Fruit fly (Drosophila melanogaster): ENCODE results near the gene Klp68D.

Gene Klp68D

DNA sequence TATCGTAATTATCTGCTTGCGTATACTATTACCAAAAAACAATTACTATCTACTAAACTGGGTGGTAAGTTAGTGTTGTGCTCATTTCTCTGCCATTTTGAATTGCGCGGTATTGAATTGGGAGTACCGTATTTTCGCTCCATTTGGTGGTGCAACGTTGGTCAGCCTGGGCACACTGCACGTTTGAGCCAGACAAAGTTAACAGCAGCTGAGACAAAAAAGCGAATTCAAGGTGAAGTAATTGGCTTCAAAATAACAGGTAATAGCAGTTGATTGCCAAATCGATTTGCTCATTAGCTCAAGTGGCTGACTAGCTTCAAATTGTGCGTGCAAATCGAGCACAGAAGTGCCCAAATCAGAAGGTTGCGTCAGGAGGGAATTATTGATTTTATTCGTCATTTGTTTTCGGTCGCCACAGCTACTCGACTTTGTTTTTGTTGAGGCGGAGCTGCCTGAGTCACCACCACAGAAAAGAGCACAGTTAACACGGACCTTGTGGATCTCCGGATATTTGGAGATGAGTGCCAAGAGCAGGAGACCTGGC is at the start of gene Klp68D:
TSS of gene Klp68D (plus strand) at position 175 of the 544 bp plus-strand sequence.
- TF ChIP-seq CG13204 (GFP tag; optimal IDR thresholded peaks at IDR 0.05): no peak
- no peak for TF ChIP-seq D1 (tag; optimal IDR thresholded peaks at IDR 0.05)
- TF ChIP-seq CG8159 (tag; optimal IDR thresholded peaks at IDR 0.05): no peak
- TF ChIP-seq CG15710 (tag; optimal IDR thresholded peaks at IDR 0.05): no peak
- no peak for TF ChIP-seq CG10348 (GFP tag; IDR thresholded peaks at IDR 0.05)
- TF ChIP-seq CG12605 (GFP tag; IDR thresholded peaks at IDR 0.05): no peak
- no peak for TF ChIP-seq CG4496 (GFP tag; IDR thresholded peaks at IDR 0.05)
- TF ChIP-seq EcR (GFP tag; optimal IDR thresholded peaks at IDR 0.05): no peak
- no peak for TF ChIP-seq fd96Ca (GFP tag; IDR thresholded peaks at IDR 0.05)
- TF ChIP-seq Pif1A (GFP tag; optimal IDR thresholded peaks at IDR 0.05): no peak
- no peak for TF ChIP-seq Ets98B (GFP tag; IDR thresholded peaks at IDR 0.05)

- TF ChIP-seq CG12605 (GFP tag; IDR thresholded peaks at IDR 0.05): no peak
- TF ChIP-seq CG14655 (GFP tag; optimal IDR thresholded peaks at IDR 0.05): no peak
- TF ChIP-seq CG8159 (tag; optimal IDR thresholded peaks at IDR 0.05): no peak
- TF ChIP-seq CG9948 (tag; optimal IDR thresholded peaks at IDR 0.05): no peak
- TF ChIP-seq CG15710 (tag; optimal IDR thresholded peaks at IDR 0.05): no peak
- no peak for TF ChIP-seq gl (tag; optimal IDR thresholded peaks at IDR 0.05)
- TF ChIP-seq EcR (GFP tag; optimal IDR thresholded peaks at IDR 0.05): no peak
- TF ChIP-seq Pif1A (GFP tag; optimal IDR thresholded peaks at IDR 0.05): no peak
- TF ChIP-seq rn (GFP tag; IDR thresholded peaks at IDR 0.05): no peak
- no peak for TF ChIP-seq D1 (tag; optimal IDR thresholded peaks at IDR 0.05)
- TF ChIP-seq fd96Ca (GFP tag; IDR thresholded peaks at IDR 0.05): no peak
- no peak for TF ChIP-seq Ets98B (GFP tag; IDR thresholded peaks at IDR 0.05)
- no peak for TF ChIP-seq CG8301 (tag; optimal IDR thresholded peaks at IDR 0.05)
- no peak for TF ChIP-seq CG34367 (tag; optimal IDR thresholded peaks at IDR 0.05)
- TF ChIP-seq Pif1B (GFP tag; optimal IDR thresholded peaks at IDR 0.05): no peak
- no peak for TF ChIP-seq CG4496 (GFP tag; IDR thresholded peaks at IDR 0.05)
- no peak for TF ChIP-seq CG17806 (tag; optimal IDR thresholded peaks at IDR 0.05)
- no peak for TF ChIP-seq Snoo (tag; optimal IDR thresholded peaks at IDR 0.05)
Measured at dm6 chr3L:11751005-11751404, 44.4 kb upstream of the Klp68D start, which contains the start of gene Gr68a. Gene Gr68a (plus strand): TSS chr3L:11751305.

DNA sequence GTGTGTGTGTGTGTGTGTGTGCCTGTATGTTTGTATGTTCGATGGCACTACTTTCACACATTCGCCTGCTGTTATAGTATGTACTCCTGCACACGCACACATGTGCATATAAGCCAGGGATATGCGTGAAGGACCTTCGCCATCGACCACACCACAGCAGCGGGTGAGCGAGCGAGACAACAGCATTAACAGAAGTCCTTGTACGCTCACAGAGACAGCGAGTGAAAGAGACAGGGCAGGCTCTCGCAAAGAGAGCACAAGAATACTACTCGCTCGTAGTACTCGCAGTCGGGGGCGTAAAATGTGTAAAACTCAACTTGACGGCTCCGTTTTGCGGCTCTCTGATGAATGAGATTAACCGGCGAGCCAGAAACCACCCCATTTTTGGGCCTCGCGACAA is 30.5 kb upstream of the Klp68D start:
- TF ChIP-seq CG13204 (GFP tag; optimal IDR thresholded peaks at IDR 0.05) (no peak), CG10348 (GFP tag; IDR thresholded peaks at IDR 0.05) (no peak), rn (GFP tag; IDR thresholded peaks at IDR 0.05) (no peak), CG34367 (tag; optimal IDR thresholded peaks at IDR 0.05) (no peak), Pif1A (GFP tag; optimal IDR thresholded peaks at IDR 0.05) (no peak), EcR (GFP tag; optimal IDR thresholded peaks at IDR 0.05) (no peak)

DNA sequence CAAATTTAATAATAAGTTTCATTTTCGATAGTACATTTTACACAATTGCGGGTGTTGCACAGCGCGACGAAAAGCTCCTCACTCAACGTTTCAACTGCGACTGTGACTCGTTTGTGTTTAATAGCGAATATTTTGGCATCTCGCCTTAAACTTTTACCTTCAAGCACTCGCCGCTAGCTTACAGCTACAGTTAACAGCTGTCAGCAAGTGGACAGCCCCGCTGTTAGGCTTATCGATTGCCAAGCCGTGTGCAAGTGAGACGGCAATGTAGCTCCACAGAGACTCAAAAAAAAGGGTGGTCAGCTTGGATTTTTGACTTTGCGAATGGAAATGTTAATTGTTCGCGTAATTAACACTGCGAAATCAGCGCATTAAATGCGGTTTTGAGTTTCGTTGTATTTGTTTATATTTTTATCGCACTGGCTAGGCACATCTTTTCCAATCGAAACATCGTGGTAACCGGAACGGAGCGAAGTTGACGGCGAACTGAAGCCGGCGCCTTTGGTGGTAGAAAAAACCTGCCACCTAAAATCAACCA is 29.6 kb upstream of the Klp68D start, which contains the start of gene loaf:
TSS of gene loaf (minus strand) at position 488 of the 538 bp plus-strand sequence.
- TF ChIP-seq CG34367 (tag; optimal IDR thresholded peaks at IDR 0.05) (no peak), CG10348 (GFP tag; IDR thresholded peaks at IDR 0.05) (no peak), D1 (tag; optimal IDR thresholded peaks at IDR 0.05) (no peak), Pif1B (GFP tag; optimal IDR thresholded peaks at IDR 0.05) (no peak), EcR (GFP tag; optimal IDR thresholded peaks at IDR 0.05) (no peak), CG8159 (tag; optimal IDR thresholded peaks at IDR 0.05) (no peak), fd96Ca (GFP tag; IDR thresholded peaks at IDR 0.05) (no peak), CG14655 (GFP tag; optimal IDR thresholded peaks at IDR 0.05) (no peak), CG12605 (GFP tag; IDR thresholded peaks at IDR 0.05) (no peak)

DNA sequence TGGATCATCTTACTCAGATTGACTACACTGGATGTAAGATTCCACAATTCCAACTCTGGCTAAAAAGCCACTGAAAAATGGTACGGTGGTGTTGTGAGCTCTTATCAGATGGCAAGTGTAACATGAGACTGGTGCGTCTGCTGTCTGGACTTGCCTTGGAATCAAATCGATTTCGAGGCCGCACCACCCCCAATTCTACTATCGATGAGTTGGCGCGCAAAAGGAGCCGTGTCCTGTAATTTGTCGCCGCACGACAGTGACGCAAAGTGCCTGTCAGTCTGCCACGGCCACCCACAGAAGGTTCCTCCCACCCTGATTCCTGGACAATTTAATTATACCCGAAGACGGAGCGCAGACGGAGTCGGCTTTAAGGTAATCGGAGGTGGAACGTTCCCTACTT is 28.9 kb upstream of the Klp68D start:
- TF ChIP-seq Pif1A (GFP tag; optimal IDR thresholded peaks at IDR 0.05): no peak
- no peak for TF ChIP-seq Pif1B (GFP tag; optimal IDR thresholded peaks at IDR 0.05)
- no peak for TF ChIP-seq Ets98B (GFP tag; IDR thresholded peaks at IDR 0.05)
- no peak for TF ChIP-seq CG32121 (GFP tag; IDR thresholded peaks at IDR 0.05)
- TF ChIP-seq CG8301 (tag; optimal IDR thresholded peaks at IDR 0.05): no peak
- no peak for TF ChIP-seq CG4496 (GFP tag; IDR thresholded peaks at IDR 0.05)
- TF ChIP-seq CG8159 (tag; optimal IDR thresholded peaks at IDR 0.05): no peak
- TF ChIP-seq CG17806 (tag; optimal IDR thresholded peaks at IDR 0.05): no peak
- no peak for TF ChIP-seq CG12605 (GFP tag; IDR thresholded peaks at IDR 0.05)
- no peak for TF ChIP-seq fd96Ca (GFP tag; IDR thresholded peaks at IDR 0.05)
- no peak for TF ChIP-seq CG15710 (tag; optimal IDR thresholded peaks at IDR 0.05)
- no peak for TF ChIP-seq Snoo (tag; optimal IDR thresholded peaks at IDR 0.05)
- TF ChIP-seq CG13204 (GFP tag; optimal IDR thresholded peaks at IDR 0.05): no peak
- TF ChIP-seq D1 (tag; optimal IDR thresholded peaks at IDR 0.05): no peak

DNA sequence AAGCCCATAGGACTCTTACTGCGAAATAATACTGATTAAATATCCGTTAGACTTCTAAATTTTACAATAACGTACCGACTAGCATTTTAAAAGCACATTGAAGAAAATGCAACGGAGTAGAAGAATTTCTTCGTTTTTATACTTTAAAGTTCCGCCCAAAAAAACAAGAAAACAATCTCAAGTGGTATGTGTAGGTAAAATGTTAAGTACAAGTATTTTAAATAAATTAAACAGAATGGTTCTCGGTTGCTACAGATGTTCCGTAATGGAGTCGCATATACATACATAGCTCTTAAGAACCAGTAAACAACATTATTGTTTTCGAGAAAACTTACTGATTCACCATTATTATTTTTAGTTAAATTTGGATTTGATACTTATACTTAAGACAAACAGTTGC is 23.4 kb upstream of the Klp68D start, which contains the start of gene Muc68D:
TSS of gene Muc68D (minus strand) at position 101 of the 400 bp plus-strand sequence.
- no peak for TF ChIP-seq CG15710 (tag; optimal IDR thresholded peaks at IDR 0.05)
- no peak for TF ChIP-seq CG4496 (GFP tag; IDR thresholded peaks at IDR 0.05)
- no peak for TF ChIP-seq CG12605 (GFP tag; IDR thresholded peaks at IDR 0.05)
- no peak for TF ChIP-seq CG9948 (tag; optimal IDR thresholded peaks at IDR 0.05)
- no peak for TF ChIP-seq CG14655 (GFP tag; optimal IDR thresholded peaks at IDR 0.05)
- TF ChIP-seq D1 (tag; optimal IDR thresholded peaks at IDR 0.05): no peak
- TF ChIP-seq fd96Ca (GFP tag; IDR thresholded peaks at IDR 0.05): no peak
- TF ChIP-seq CG10348 (GFP tag; IDR thresholded peaks at IDR 0.05): no peak
